5 fruit fly cellular contexts compared by ENCODE assay signal in the genomic region with DNA sequence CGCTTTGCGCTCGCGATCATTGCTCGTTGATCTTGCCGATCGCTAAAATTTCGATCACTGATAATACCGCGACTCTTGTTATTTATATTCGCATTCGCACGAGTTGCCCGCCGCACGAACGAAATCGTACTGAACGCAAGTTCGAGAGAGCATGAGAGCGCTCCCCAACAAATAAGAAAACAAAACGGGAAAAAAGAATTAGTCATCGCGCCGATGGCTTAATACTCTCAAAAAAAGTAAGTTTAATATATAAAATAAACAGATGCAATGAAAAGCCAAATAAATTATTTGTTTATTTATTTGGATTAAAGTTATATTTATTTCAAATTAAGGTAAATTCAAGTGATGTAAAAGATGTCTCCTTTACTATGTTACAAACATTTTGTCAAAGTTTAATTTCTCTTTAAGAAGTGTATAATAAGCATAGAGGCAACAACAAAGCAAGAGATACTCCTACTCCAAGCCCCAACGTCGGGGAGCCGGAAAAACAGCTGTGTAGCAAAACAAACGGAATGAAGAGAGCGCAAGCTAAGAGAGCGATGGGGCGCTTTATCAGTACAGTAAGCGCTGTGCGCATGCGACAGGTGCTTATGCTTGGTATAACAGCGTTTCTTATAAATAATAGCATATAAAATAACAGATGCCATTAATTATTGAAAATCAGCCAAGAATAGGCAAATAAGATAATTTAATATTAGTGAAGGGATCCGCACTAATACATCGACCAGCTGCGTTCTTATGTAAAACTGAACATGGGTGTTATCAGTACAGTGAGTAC.
TF ChIP-seq lines count a peak whose summit lies in the region.

No protein-coding gene starts in this region.

TF ChIP-seq in whole organism, adult, 20 proteins besides CTCF, POLR2A, EP300 and RAD21 (continued from another document):
- TF ChIP-seq cnc (optimal IDR thresholded peaks at IDR 0.05; lab: Kevin White, UChicago) (no peak), Hr96 (GFP tag; optimal IDR thresholded peaks at IDR 0.05; lab: Kevin White, UChicago) (peak; percentile 41), CG11617 (GFP tag; optimal IDR thresholded peaks at IDR 0.05; lab: Kevin White, UChicago) (peak; percentile 63), cic (GFP tag; optimal IDR thresholded peaks at IDR 0.05; lab: Kevin White, UChicago) (peak; percentile 70)

TF ChIP-seq in whole organism, embryonic, 481 proteins besides CTCF, POLR2A, EP300 and RAD21 (continued from another document and continues in another):
- TF ChIP-seq CG32767 (GFP tag; IDR thresholded peaks at IDR 0.05; lab: Robert Waterston, UW) (peak; percentile 73; the same call in 1 of the 2 replicates), CG17359 (tag; optimal IDR thresholded peaks at IDR 0.05; lab: Kevin White, UChicago) (peak; percentile 55), Fer1 (GFP tag; optimal IDR thresholded peaks at IDR 0.05; lab: Kevin White, UChicago) (peak; percentile 42), Scr (GFP tag; IDR thresholded peaks at IDR 0.05; lab: Robert Waterston, UW; ENCODE audit: partially characterized antibody) (no peak), CG4854 (GFP tag; optimal IDR thresholded peaks at IDR 0.05; lab: Kevin White, UChicago) (no peak), zen (tag; optimal IDR thresholded peaks at IDR 0.05; lab: Kevin White, UChicago) (no peak), CG18764 (GFP tag; optimal IDR thresholded peaks at IDR 0.05; lab: Kevin White, UChicago) (no peak), dmrt99B (tag; optimal IDR thresholded peaks at IDR 0.05; lab: Kevin White, UChicago) (peak; percentile 91), da (GFP tag; optimal IDR thresholded peaks at IDR 0.05; lab: Kevin White, UChicago) (peak; percentile 27), NC2α (GFP tag; optimal IDR thresholded peaks at IDR 0.05; lab: Kevin White, UChicago) (peak; percentile 46), Ada2b (GFP tag; IDR thresholded peaks at IDR 0.05; lab: Robert Waterston, UW) (peak; percentile 64), odd (GFP tag; optimal IDR thresholded peaks at IDR 0.05; lab: Kevin White, UChicago) (peak; percentile 47), eyg (GFP tag; optimal IDR thresholded peaks at IDR 0.05; lab: Kevin White, UChicago) (no peak), Neu2 (GFP tag; optimal IDR thresholded peaks at IDR 0.05; lab: Kevin White, UChicago; ENCODE audit: borderline replicate concordance) (no peak), CG13287 (GFP tag; IDR thresholded peaks at IDR 0.05; lab: Robert Waterston, UW; ENCODE audit: partially characterized antibody) (peak; percentile 26; the same call in 1 of the 2 replicates), Myb (GFP tag; optimal IDR thresholded peaks at IDR 0.05; lab: Kevin White, UChicago) (peak; percentile 48), lab (GFP tag; optimal IDR thresholded peaks at IDR 0.05; lab: Kevin White, UChicago) (peak; percentile 35), amos (GFP tag; IDR thresholded peaks at IDR 0.05; lab: Robert Waterston, UW; ENCODE audit: partially characterized antibody) (no peak; the same call in 1 of the 2 replicates), MESR4 (GFP tag; optimal IDR thresholded peaks at IDR 0.05; lab: Kevin White, UChicago) (no peak), gcm (GFP tag; optimal IDR thresholded peaks at IDR 0.05; lab: Kevin White, UChicago) (peak; percentile 54), CG11723 (GFP tag; optimal IDR thresholded peaks at IDR 0.05; lab: Kevin White, UChicago) (peak; percentile 56), abd-A (tag; optimal IDR thresholded peaks at IDR 0.05; lab: Kevin White, UChicago) (no peak), exex (tag; optimal IDR thresholded peaks at IDR 0.05; lab: Kevin White, UChicago) (peak; percentile 38), dpn (GFP tag; optimal IDR thresholded peaks at IDR 0.05; lab: Kevin White, UChicago) (peak; percentile 43 to 86), corto (GFP tag; optimal IDR thresholded peaks at IDR 0.05; lab: Kevin White, UChicago) (no peak), CG7745 (tag; optimal IDR thresholded peaks at IDR 0.05; lab: Kevin White, UChicago) (no peak), Tbp (GFP tag; optimal IDR thresholded peaks at IDR 0.05; lab: Kevin White, UChicago) (no peak), CG4617 (GFP tag; optimal IDR thresholded peaks at IDR 0.05; lab: Kevin White, UChicago; ENCODE audit: borderline replicate concordance) (peak; percentile 53)

TF ChIP-seq in whole organism, prepupa, 60 proteins besides CTCF, POLR2A, EP300 and RAD21 (continued from another document and continues in another):
- TF ChIP-seq Ets21C (GFP tag; optimal IDR thresholded peaks at IDR 0.05; lab: Kevin White, UChicago) (peak; percentile 52), CG8119 (GFP tag; IDR thresholded peaks at IDR 0.05; lab: Robert Waterston, UW) (peak; percentile 84), Sox102F (GFP tag; optimal IDR thresholded peaks at IDR 0.05; lab: Kevin White, UChicago) (peak; percentile 69), CG11762 (GFP tag; optimal IDR thresholded peaks at IDR 0.05; lab: Kevin White, UChicago; ENCODE audit: insufficient read depth) (peak; percentile 21), spab (GFP tag; optimal IDR thresholded peaks at IDR 0.05; lab: Kevin White, UChicago) (peak; percentile 74), achi (GFP tag; optimal IDR thresholded peaks at IDR 0.05; lab: Kevin White, UChicago) (peak; percentile 66), OdsH (GFP tag; optimal IDR thresholded peaks at IDR 0.05; lab: Kevin White, UChicago) (peak; percentile 79), eg (GFP tag; IDR thresholded peaks at IDR 0.05; lab: Robert Waterston, UW) (peak; percentile 66), Sox14 (GFP tag; optimal IDR thresholded peaks at IDR 0.05; lab: Kevin White, UChicago) (peak; percentile 70), CG15336 (GFP tag; IDR thresholded peaks at IDR 0.05; lab: Robert Waterston, UW) (peak; percentile 71), fd59A (GFP tag; optimal IDR thresholded peaks at IDR 0.05; lab: Kevin White, UChicago) (peak; percentile 60), Eip75B (GFP tag; optimal IDR thresholded peaks at IDR 0.05; lab: Kevin White, UChicago) (peak; percentile 80), acj6 (GFP tag; optimal IDR thresholded peaks at IDR 0.05; lab: Kevin White, UChicago) (peak; percentile 70), Hr38 (GFP tag; optimal IDR thresholded peaks at IDR 0.05; lab: Kevin White, UChicago) (no peak), CG31627 (GFP tag; optimal IDR thresholded peaks at IDR 0.05; lab: Kevin White, UChicago) (peak; percentile 66), CG32006 (GFP tag; optimal IDR thresholded peaks at IDR 0.05; lab: Kevin White, UChicago) (peak; percentile 86), Blimp-1 (GFP tag; optimal IDR thresholded peaks at IDR 0.05; lab: Kevin White, UChicago) (peak; percentile 72), CG3032 (tag; optimal IDR thresholded peaks at IDR 0.05; lab: Kevin White, UChicago) (peak; percentile 81), CG6808 (GFP tag; optimal IDR thresholded peaks at IDR 0.05; lab: Kevin White, UChicago) (peak; percentile 78), dac (GFP tag; optimal IDR thresholded peaks at IDR 0.05; lab: Kevin White, UChicago) (peak; percentile 3), CG4318 (GFP tag; optimal IDR thresholded peaks at IDR 0.05; lab: Kevin White, UChicago) (peak; percentile 23), CG8632 (GFP tag; optimal IDR thresholded peaks at IDR 0.05; lab: Kevin White, UChicago) (peak; percentile 60), Ets96B (tag; optimal IDR thresholded peaks at IDR 0.05; lab: Kevin White, UChicago) (peak; percentile 77), CG3919 (GFP tag; optimal IDR thresholded peaks at IDR 0.05; lab: Kevin White, UChicago) (peak; percentile 79), dsx (GFP tag; optimal IDR thresholded peaks at IDR 0.05; lab: Kevin White, UChicago; ENCODE audit: poor library complexity, severe bottlenecking) (peak; percentile 82), CG8319 (GFP tag; optimal IDR thresholded peaks at IDR 0.05; lab: Kevin White, UChicago) (peak; percentile 43), CG7368 (GFP tag; optimal IDR thresholded peaks at IDR 0.05; lab: Kevin White, UChicago) (peak; percentile 71), pdm3 (GFP tag; optimal IDR thresholded peaks at IDR 0.05; lab: Kevin White, UChicago) (peak; percentile 75), cyc (GFP tag; optimal IDR thresholded peaks at IDR 0.05; lab: Kevin White, UChicago) (peak; percentile 55), Hr4 (GFP tag; optimal IDR thresholded peaks at IDR 0.05; lab: Kevin White, UChicago) (peak; percentile 77)

TF ChIP-seq in whole organism, pupa, 21 proteins besides CTCF, POLR2A, EP300 and RAD21 (continued from another document):
- TF ChIP-seq CG8301 (tag; optimal IDR thresholded peaks at IDR 0.05; lab: Kevin White, UChicago) (peak; percentile 50), CG8159 (tag; optimal IDR thresholded peaks at IDR 0.05; lab: Kevin White, UChicago) (peak; percentile 86), Pif1B (GFP tag; optimal IDR thresholded peaks at IDR 0.05; lab: Kevin White, UChicago) (peak; percentile 71)

TF ChIP-seq in whole organism, wandering third instar larva, 38 proteins besides CTCF, POLR2A, EP300 and RAD21 (continued from another document):
- TF ChIP-seq CG32264 (GFP tag; optimal IDR thresholded peaks at IDR 0.05; lab: Kevin White, UChicago): no peak
- no peak for TF ChIP-seq usp (GFP tag; optimal IDR thresholded peaks at IDR 0.05; lab: Kevin White, UChicago)
- TF ChIP-seq ey (GFP tag; optimal IDR thresholded peaks at IDR 0.05; lab: Kevin White, UChicago): peak; percentile 75
- peak; percentile 89 for TF ChIP-seq fru (GFP tag; optimal IDR thresholded peaks at IDR 0.05; lab: Kevin White, UChicago)
- no peak for TF ChIP-seq N (GFP tag; optimal IDR thresholded peaks at IDR 0.05; lab: Kevin White, UChicago)
- peak; percentile 64 for TF ChIP-seq br (GFP tag; optimal IDR thresholded peaks at IDR 0.05; lab: Kevin White, UChicago)
- peak; percentile 76 for TF ChIP-seq HLH106 (tag; optimal IDR thresholded peaks at IDR 0.05; lab: Kevin White, UChicago)
- TF ChIP-seq lola (GFP tag; optimal IDR thresholded peaks at IDR 0.05; lab: Kevin White, UChicago): no peak
- peak; percentile 45 for TF ChIP-seq dmrt93B (GFP tag; optimal IDR thresholded peaks at IDR 0.05; lab: Kevin White, UChicago)
- peak; percentile 62 for TF ChIP-seq Dif (GFP tag; optimal IDR thresholded peaks at IDR 0.05; lab: Kevin White, UChicago; ENCODE audit: partially characterized antibody)
- TF ChIP-seq tai (GFP tag; optimal IDR thresholded peaks at IDR 0.05; lab: Kevin White, UChicago): peak; percentile 66
- peak; percentile 83 for TF ChIP-seq Sp1 (GFP tag; optimal IDR thresholded peaks at IDR 0.05; lab: Kevin White, UChicago)
- TF ChIP-seq Myc (optimal IDR thresholded peaks at IDR 0.05; lab: Kevin White, UChicago): no peak
- TF ChIP-seq Vsx2 (GFP tag; optimal IDR thresholded peaks at IDR 0.05; lab: Kevin White, UChicago; ENCODE audit: partially characterized antibody): no peak
- TF ChIP-seq pan (optimal IDR thresholded peaks at IDR 0.05; lab: Kevin White, UChicago): no peak
- TF ChIP-seq Hnf4 (GFP tag; optimal IDR thresholded peaks at IDR 0.05; lab: Kevin White, UChicago): peak; percentile 52
- TF ChIP-seq rgr (GFP tag; optimal IDR thresholded peaks at IDR 0.05; lab: Kevin White, UChicago): peak; percentile 67
- no peak for TF ChIP-seq Mio (GFP tag; optimal IDR thresholded peaks at IDR 0.05; lab: Kevin White, UChicago)
- no peak for TF ChIP-seq jim (GFP tag; optimal IDR thresholded peaks at IDR 0.05; lab: Kevin White, UChicago)
